Worm (Caenorhabditis elegans): Measurements from ENCODE around the gene nlp-18.

Gene nlp-18

ce11 chrII:11041027-11041426 is 10.8 kb upstream of the nlp-18 start, which contains the start of gene cey-1:
Gene cey-1 (minus strand): TSS chrII:11041206.
- TF ChIP-seq ztf-4 (tag; optimal IDR thresholded peaks at IDR 0.05) (no peak), pha-4 (tag; optimal IDR thresholded peaks at IDR 0.05) (no peak), zag-1 (tag; optimal IDR thresholded peaks at IDR 0.05) (no peak), fkh-10 (GFP tag; optimal IDR thresholded peaks at IDR 0.05) (no peak), mdl-1 (tag; optimal IDR thresholded peaks at IDR 0.05) (no peak), nhr-77 (tag; optimal IDR thresholded peaks at IDR 0.05) (no peak), nhr-237 (tag; optimal IDR thresholded peaks at IDR 0.05) (no peak), nhr-23 (tag; optimal IDR thresholded peaks at IDR 0.05) (no peak), egl-5 (tag; optimal IDR thresholded peaks at IDR 0.05) (no peak), lin-15B (tag; optimal IDR thresholded peaks at IDR 0.05) (no peak), fkh-2 (tag; optimal IDR thresholded peaks at IDR 0.05) (no peak), unc-62 (GFP tag; optimal IDR thresholded peaks at IDR 0.05) (no peak), hmg-11 (tag; optimal IDR thresholded peaks at IDR 0.05) (no peak)

- TF ChIP-seq nhr-43 (tag; optimal IDR thresholded peaks at IDR 0.05; ENCODE audit: poor library complexity, severe bottlenecking) (no peak), elt-3 (tag; optimal IDR thresholded peaks at IDR 0.05) (no peak), pha-4 (tag; optimal IDR thresholded peaks at IDR 0.05) (no peak), snpc-4 (tag; optimal IDR thresholded peaks at IDR 0.05) (no peak), ama-1 (optimal IDR thresholded peaks at IDR 0.05) (no peak), nhr-77 (tag; optimal IDR thresholded peaks at IDR 0.05) (no peak), tbx-2 (tag; optimal IDR thresholded peaks at IDR 0.05) (no peak), nfya-1 (tag; optimal IDR thresholded peaks at IDR 0.05; ENCODE audit: insufficient read depth) (no peak), fkh-2 (tag; optimal IDR thresholded peaks at IDR 0.05) (no peak), daf-12 (tag; optimal IDR thresholded peaks at IDR 0.05) (no peak), unc-39 (tag; optimal IDR thresholded peaks at IDR 0.05) (no peak), nhr-25 (tag; optimal IDR thresholded peaks at IDR 0.05) (no peak), nhr-11 (tag; optimal IDR thresholded peaks at IDR 0.05) (no peak), R02D3.7 (tag; optimal IDR thresholded peaks at IDR 0.05) (no peak), ceh-16 (tag; optimal IDR thresholded peaks at IDR 0.05) (no peak), ztf-11 (tag; optimal IDR thresholded peaks at IDR 0.05) (no peak)
Measured at ce11 chrII:11040140-11040539, 9.9 kb upstream of the nlp-18 start.

- TF ChIP-seq nhr-76 (tag; optimal IDR thresholded peaks at IDR 0.05) = no peak
- no peak for TF ChIP-seq elt-3 (tag; optimal IDR thresholded peaks at IDR 0.05)
- TF ChIP-seq elt-2 (tag; optimal IDR thresholded peaks at IDR 0.05) = no peak
- no peak for TF ChIP-seq egl-5 (tag; optimal IDR thresholded peaks at IDR 0.05)
- TF ChIP-seq egl-27 (tag; optimal IDR thresholded peaks at IDR 0.05) = no peak
- TF ChIP-seq nfya-1 (tag; optimal IDR thresholded peaks at IDR 0.05; ENCODE audit: insufficient read depth) = no peak
- no peak for TF ChIP-seq aly-2 (tag; optimal IDR thresholded peaks at IDR 0.05)
- no peak for TF ChIP-seq lin-39 (tag; optimal IDR thresholded peaks at IDR 0.05)
- no peak for TF ChIP-seq ceh-16 (tag; optimal IDR thresholded peaks at IDR 0.05)
- no peak for TF ChIP-seq ZK546.5 (tag; optimal IDR thresholded peaks at IDR 0.05)
- no peak for TF ChIP-seq hmg-11 (tag; optimal IDR thresholded peaks at IDR 0.05)
- no peak for TF ChIP-seq zag-1 (tag; optimal IDR thresholded peaks at IDR 0.05)
- no peak for TF ChIP-seq lin-15B (tag; optimal IDR thresholded peaks at IDR 0.05)
- TF ChIP-seq nhr-12 (tag; optimal IDR thresholded peaks at IDR 0.05) = no peak
- no peak for TF ChIP-seq skn-1 (tag; optimal IDR thresholded peaks at IDR 0.05)
- TF ChIP-seq mdl-1 (tag; optimal IDR thresholded peaks at IDR 0.05) = no peak
- TF ChIP-seq nhr-67 (tag; optimal IDR thresholded peaks at IDR 0.05) = no peak
- no peak for TF ChIP-seq sea-2 (GFP tag; optimal IDR thresholded peaks at IDR 0.05)
- TF ChIP-seq nhr-25 (tag; optimal IDR thresholded peaks at IDR 0.05) = no peak
Measured at ce11 chrII:11035774-11036173, 5.6 kb upstream of the nlp-18 start, which contains the start of gene srlf-15. Gene srlf-15 (plus strand): TSS chrII:11036074.

ce11 chrII:11032812-11033211 is 2.6 kb upstream of the nlp-18 start:
- TF ChIP-seq ama-1 (optimal IDR thresholded peaks at IDR 0.05) (no peak), unc-39 (tag; optimal IDR thresholded peaks at IDR 0.05) (no peak)

DNA sequence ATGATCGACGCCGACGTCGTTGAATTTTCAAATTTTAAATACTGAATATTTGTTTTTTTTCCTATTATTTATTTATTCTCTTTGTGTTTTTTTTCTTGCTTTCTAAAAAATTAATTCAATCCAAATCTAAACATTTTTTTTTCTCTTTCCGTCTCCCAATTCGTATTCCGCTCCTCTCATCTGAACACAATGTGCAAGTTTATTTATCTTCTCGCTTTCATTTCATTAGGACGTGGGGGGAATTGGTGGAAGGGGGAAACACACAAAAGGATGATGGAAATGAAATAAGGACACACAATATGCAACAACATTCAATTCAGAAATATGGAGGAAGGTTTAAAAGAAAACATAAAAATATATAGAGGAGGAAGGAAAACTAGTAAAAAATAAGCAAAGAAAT is 2.4 kb downstream of the nlp-18 start:
- TF ChIP-seq unc-39 (tag; optimal IDR thresholded peaks at IDR 0.05) (no peak), nhr-28 (tag; optimal IDR thresholded peaks at IDR 0.05) (no peak), fkh-10 (GFP tag; optimal IDR thresholded peaks at IDR 0.05) (no peak), tbx-2 (tag; optimal IDR thresholded peaks at IDR 0.05) (no peak), nhr-43 (tag; optimal IDR thresholded peaks at IDR 0.05; ENCODE audit: poor library complexity, severe bottlenecking) (no peak), hmg-11 (tag; optimal IDR thresholded peaks at IDR 0.05) (no peak), ceh-16 (tag; optimal IDR thresholded peaks at IDR 0.05) (no peak)
